Worm (Caenorhabditis elegans) whole organism, L1 larva: Measurements from ENCODE around the gene T24E12.3.
"Not testable (repeated sequence)": the region's sequence is repeated elsewhere in the genome, so short reads cannot be mapped to it uniquely, and the experiment has no call there.

Experiments used
- F16B12.6 ChIP-seq: fragments of 150-350 bp; optimal IDR thresholded peaks from 2 replicates; lab custom pipeline; 2014; ENCODE audit warnings: missing biosample characterization, missing genetic modification characterization
- alr-1 ChIP-seq: fragments of 200-800 bp; sonication (Bioruptor generic); optimal IDR thresholded peaks from 2 replicates; lab custom pipeline; 2018; ENCODE audit warnings: borderline replicate concordance, mild to moderate bottlenecking, missing genetic modification characterization, missing compliant biosample characterization
- aly-2 ChIP-seq: fragments of 150-350 bp; optimal IDR thresholded peaks from 2 replicates; lab custom pipeline; 2014; ENCODE audit warnings: missing biosample characterization, missing genetic modification characterization
- ceh-90 ChIP-seq: sonication (generic microtip); optimal IDR thresholded peaks from 2 replicates; lab custom pipeline; 2016; ENCODE audit warnings: missing genetic modification characterization, missing compliant biosample characterization
- ces-1 ChIP-seq: fragments of 150-350 bp; optimal IDR thresholded peaks from 2 replicates; lab custom pipeline; 2014; ENCODE audit warnings: missing biosample characterization, missing genetic modification reagents, missing genetic modification characterization
- dpl-1 ChIP-seq, 3 experiments: fragments of 150-350 bp in 2 of 3; sonication (generic microtip) in 1 of 3; optimal IDR thresholded peaks; 2 replicates each; lab custom pipeline; 2014 to 2017; ENCODE audit warnings: missing biosample characterization in 3 of 3, missing genetic modification characterization in 3 of 3, missing genetic modification reagents in 3 of 3
- dsc-1 ChIP-seq: sonication (generic microtip); optimal IDR thresholded peaks from 2 replicates; lab custom pipeline; 2016; ENCODE audit warnings: mild to moderate bottlenecking, missing genetic modification characterization, missing compliant biosample characterization
- efl-1 ChIP-seq, 4 experiments: fragments of 150-350 bp; optimal IDR thresholded peaks in 3 of 4; peaks in 1 of 4; 1 replicate in 1 of 4; 2 replicates in 3 of 4; lab custom pipeline; 2014; ENCODE audit warnings: missing biosample characterization in 2 of 4, missing genetic modification characterization in 2 of 4, missing genetic modification reagents in 2 of 4
- ets-5 ChIP-seq: fragments of 200-800 bp; sonication (Bioruptor generic); IDR thresholded peaks from 2 replicates; pipeline ENCODE4 v1.3.6; 2022; ENCODE audit warnings: missing genetic modification characterization, missing compliant biosample characterization
- fkh-10 ChIP-seq: sonication (generic microtip); optimal IDR thresholded peaks from 2 replicates; lab custom pipeline; 2017; ENCODE audit warnings: missing biosample characterization, missing genetic modification reagents, missing genetic modification characterization
- fkh-4 ChIP-seq: sonication (generic microtip); optimal IDR thresholded peaks from 2 replicates; lab custom pipeline; 2016; ENCODE audit warnings: missing compliant biosample characterization, missing genetic modification characterization, borderline replicate concordance
- fkh-8 ChIP-seq: sonication (generic microtip); optimal IDR thresholded peaks from 2 replicates; lab custom pipeline; 2016; ENCODE audit warnings: mild to moderate bottlenecking, missing genetic modification characterization, missing compliant biosample characterization
- fos-1 ChIP-seq: fragments of 150-350 bp; optimal IDR thresholded peaks from 2 replicates; lab custom pipeline; 2014; ENCODE audit warnings: missing biosample characterization, missing genetic modification characterization
- hlh-4 ChIP-seq: sonication (generic microtip); optimal IDR thresholded peaks from 2 replicates; lab custom pipeline; 2016; ENCODE audit warnings: mild to moderate bottlenecking, missing genetic modification characterization, missing compliant biosample characterization
- irx-1 ChIP-seq: sonication (generic microtip); optimal IDR thresholded peaks from 2 replicates; lab custom pipeline; 2016; ENCODE audit warnings: missing genetic modification characterization, missing compliant biosample characterization
- isw-1 ChIP-seq: fragments of 200-800 bp; sonication (Bioruptor generic); IDR thresholded peaks from 2 replicates; pipeline ENCODE4 v1.3.6; 2022; ENCODE audit warnings: missing genetic modification characterization, missing compliant biosample characterization
- jun-1 ChIP-seq: fragments of 150-350 bp; optimal IDR thresholded peaks from 2 replicates; lab custom pipeline; 2014; ENCODE audit warnings: missing biosample characterization, missing genetic modification reagents, missing genetic modification characterization
- lin-15B ChIP-seq: fragments of 150-350 bp; sonication (generic microtip); optimal IDR thresholded peaks from 3 replicates; lab custom pipeline; 2014; ENCODE audit warnings: missing biosample characterization, missing genetic modification characterization
- lin-35 ChIP-seq, 2 experiments: fragments of 150-350 bp; optimal IDR thresholded peaks; 2 replicates each; lab custom pipeline; 2014; ENCODE audit warnings: missing biosample characterization in 2 of 2, missing genetic modification characterization in 2 of 2, missing genetic modification reagents in 2 of 2
- lir-3 ChIP-seq: sonication (generic microtip); optimal IDR thresholded peaks from 2 replicates; lab custom pipeline; 2016; ENCODE audit warnings: mild to moderate bottlenecking, missing genetic modification characterization, moderate library complexity, missing compliant biosample characterization; ENCODE audit not compliant: poor library complexity
- mdl-1 ChIP-seq, 2 experiments: fragments of 150-350 bp; optimal IDR thresholded peaks; 2 replicates each; lab custom pipeline; 2014 to 2017; ENCODE audit warnings: missing biosample characterization in 2 of 2, missing genetic modification characterization in 2 of 2, inconsistent platforms in 1 of 2
- mef-2 ChIP-seq: fragments of 150-350 bp; optimal IDR thresholded peaks from 2 replicates; lab custom pipeline; 2014; ENCODE audit warnings: missing biosample characterization, missing genetic modification characterization
- mep-1 ChIP-seq: fragments of 150-350 bp; optimal IDR thresholded peaks from 2 replicates; lab custom pipeline; 2014; ENCODE audit warnings: missing biosample characterization, missing genetic modification characterization
- nhr-11 ChIP-seq: fragments of 150-350 bp; optimal IDR thresholded peaks from 2 replicates; lab custom pipeline; 2014; ENCODE audit warnings: missing biosample characterization, missing genetic modification characterization
- nhr-12 ChIP-seq: sonication (generic microtip); optimal IDR thresholded peaks from 2 replicates; lab custom pipeline; 2017; ENCODE audit warnings: missing biosample characterization, missing genetic modification characterization
- nhr-237 ChIP-seq: fragments of 150-350 bp; optimal IDR thresholded peaks from 2 replicates; lab custom pipeline; 2014; ENCODE audit warnings: missing biosample characterization, missing genetic modification characterization
- nhr-28 ChIP-seq: fragments of 150-350 bp; optimal IDR thresholded peaks from 2 replicates; lab custom pipeline; 2014; ENCODE audit warnings: missing biosample characterization, missing genetic modification characterization
- nhr-47 ChIP-seq: sonication (generic microtip); optimal IDR thresholded peaks from 2 replicates; lab custom pipeline; 2016; ENCODE audit warnings: mild to moderate bottlenecking, missing genetic modification characterization, moderate library complexity, missing compliant biosample characterization
- nhr-71 ChIP-seq: sonication (generic microtip); optimal IDR thresholded peaks from 2 replicates; lab custom pipeline; 2016; ENCODE audit warnings: mild to moderate bottlenecking, missing genetic modification characterization, moderate library complexity, missing compliant biosample characterization
- nhr-76 ChIP-seq: sonication (generic microtip); optimal IDR thresholded peaks from 2 replicates; lab custom pipeline; 2017; ENCODE audit warnings: missing biosample characterization, missing genetic modification characterization
- nhr-90 ChIP-seq: sonication (generic microtip); optimal IDR thresholded peaks from 2 replicates; lab custom pipeline; 2016; ENCODE audit warnings: mild to moderate bottlenecking, missing genetic modification characterization, missing compliant biosample characterization; ENCODE audit not compliant: poor library complexity
- pqm-1 ChIP-seq: sonication (generic microtip); optimal IDR thresholded peaks from 3 replicates; lab custom pipeline; 2017; ENCODE audit warnings: missing biosample characterization, missing genetic modification characterization
- rnt-1 ChIP-seq: sonication (generic microtip); optimal IDR thresholded peaks from 2 replicates; lab custom pipeline; 2016; ENCODE audit warnings: mild to moderate bottlenecking, missing genetic modification characterization, moderate library complexity, missing compliant biosample characterization
- snu-23 ChIP-seq: sonication (generic microtip); optimal IDR thresholded peaks from 2 replicates; lab custom pipeline; 2016; ENCODE audit warnings: missing genetic modification characterization, missing compliant biosample characterization
- sup-37 ChIP-seq: fragments of 200-800 bp; sonication (Bioruptor generic); optimal IDR thresholded peaks from 2 replicates; lab custom pipeline; 2018; ENCODE audit warnings: mild to moderate bottlenecking, missing genetic modification characterization, missing compliant biosample characterization
- swsn-7 ChIP-seq: sonication (generic microtip); optimal IDR thresholded peaks from 2 replicates; lab custom pipeline; 2016; ENCODE audit warnings: missing genetic modification characterization, missing compliant biosample characterization
- tbx-2 ChIP-seq: sonication (generic microtip); optimal IDR thresholded peaks from 2 replicates; lab custom pipeline; 2016; ENCODE audit warnings: missing genetic modification characterization, missing compliant biosample characterization
- tlp-1 ChIP-seq: fragments of 150-350 bp; optimal IDR thresholded peaks from 2 replicates; lab custom pipeline; 2014; ENCODE audit warnings: missing biosample characterization, missing genetic modification characterization
- unc-130 ChIP-seq: fragments of 150-350 bp; optimal IDR thresholded peaks from 2 replicates; lab custom pipeline; 2017; ENCODE audit warnings: missing biosample characterization, missing genetic modification characterization, inconsistent platforms
- unc-62 ChIP-seq: fragments of 150-350 bp; optimal IDR thresholded peaks from 2 replicates; lab custom pipeline; 2014; ENCODE audit warnings: missing biosample characterization, missing genetic modification reagents, missing genetic modification characterization
- unc-86 ChIP-seq: sonication (generic microtip); optimal IDR thresholded peaks from 2 replicates; lab custom pipeline; 2016; ENCODE audit warnings: missing genetic modification characterization, missing compliant biosample characterization
- vab-15 ChIP-seq: sonication (generic microtip); optimal IDR thresholded peaks from 2 replicates; lab custom pipeline; 2017; ENCODE audit warnings: missing genotype, mild to moderate bottlenecking, missing genetic modification characterization, missing compliant biosample characterization
- xbp-1 ChIP-seq: sonication (generic microtip); optimal IDR thresholded peaks from 2 replicates; lab custom pipeline; 2016; ENCODE audit warnings: missing genetic modification characterization, missing compliant biosample characterization
- zag-1 ChIP-seq: fragments of 150-350 bp; optimal IDR thresholded peaks from 2 replicates; lab custom pipeline; 2014; ENCODE audit warnings: missing biosample characterization, missing genetic modification characterization

T24E12.3 gene

DNA sequence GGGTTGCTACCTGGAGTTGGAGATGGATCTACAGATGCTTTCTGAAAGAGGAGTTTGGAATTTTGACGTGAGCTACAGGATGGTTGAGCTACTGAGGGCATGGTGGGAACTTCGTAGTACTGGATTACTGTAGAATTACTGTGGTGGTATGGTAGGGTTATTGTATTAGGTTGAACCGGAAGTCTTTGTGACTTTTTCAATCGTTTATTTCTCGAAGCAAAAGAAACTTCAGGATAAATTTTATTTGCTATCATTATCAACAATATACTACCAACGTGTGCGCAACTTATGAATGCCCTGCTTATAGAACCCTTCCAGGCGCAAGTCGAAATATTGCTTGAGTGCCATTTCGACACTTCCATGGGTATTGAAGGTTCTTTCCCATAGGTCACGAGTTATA, 14.2 kb upstream of the T24E12.3 start, which contains the start of gene T24E12.6:
TSS of gene T24E12.6 (minus strand) at position 101 of the 400 bp plus-strand sequence.
- TF ChIP-seq hlh-4; fos-1 (tag; lab: Kevin White, UChicago); F16B12.6: not testable (repeated sequence)

DNA sequence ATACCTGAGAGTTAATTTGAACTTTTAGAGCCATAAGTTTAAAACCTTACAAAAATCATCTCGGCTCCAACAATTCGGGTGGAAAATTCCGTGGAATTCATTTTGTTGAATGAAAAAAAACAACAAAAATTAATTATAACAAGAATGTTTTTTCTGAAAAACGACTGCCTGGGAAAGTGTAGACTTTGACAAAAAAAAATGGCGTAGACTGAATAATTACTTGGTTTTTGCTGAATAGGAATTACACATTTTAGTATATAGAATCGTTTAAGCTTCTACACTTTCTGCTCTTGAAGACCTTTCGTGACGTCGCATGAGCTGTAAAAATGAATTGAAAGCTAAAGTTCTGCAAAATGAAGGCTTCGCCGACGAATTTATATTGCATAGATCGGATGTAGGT, 11.3 kb upstream of the T24E12.3 start, which contains the start of gene srx-112:
TSS of gene srx-112 (minus strand) at position 101 of the 400 bp plus-strand sequence.
- TF ChIP-seq mdl-1 (tag; optimal IDR thresholded peaks at IDR 0.05; lab: Kevin White, UChicago), result no peak
- no peak for TF ChIP-seq unc-86 (tag; lab: Kevin White, UChicago)
- TF ChIP-seq alr-1 (tag; lab: Kevin White, UChicago), result no peak
- no peak for TF ChIP-seq aly-2 (tag; lab: Kevin White, UChicago)
- no peak for TF ChIP-seq nhr-71 (tag; lab: Kevin White, UChicago)
- TF ChIP-seq lir-3 (tag; lab: Kevin White, UChicago), result no peak
- no peak for TF ChIP-seq ets-5
- no peak for TF ChIP-seq nhr-11 (tag; lab: Kevin White, UChicago)
- no peak for TF ChIP-seq efl-1 (optimal IDR thresholded peaks at IDR 0.05; lab: Kevin White, UChicago)
- no peak for TF ChIP-seq efl-1 (GFP tag; optimal IDR thresholded peaks at IDR 0.05 in 1 of 2; lab: Kevin White, UChicago)
- no peak for TF ChIP-seq unc-62 (GFP tag; lab: Kevin White, UChicago)
- no peak for TF ChIP-seq lin-15B
- TF ChIP-seq jun-1 (tag; lab: Kevin White, UChicago), result no peak
- no peak for TF ChIP-seq fkh-8 (tag; lab: Kevin White, UChicago)
- TF ChIP-seq sup-37 (GFP tag; lab: Kevin White, UChicago), result no peak
- no peak for TF ChIP-seq tlp-1
- TF ChIP-seq tbx-2 (tag; lab: Kevin White, UChicago), result no peak
- no peak for TF ChIP-seq dpl-1 (GFP tag; optimal IDR thresholded peaks at IDR 0.05; lab: Kevin White, UChicago)
- TF ChIP-seq unc-130, result no peak
- no peak for TF ChIP-seq lin-35 (GFP tag; optimal IDR thresholded peaks at IDR 0.05; lab: Kevin White, UChicago)
- no peak for TF ChIP-seq xbp-1 (tag; lab: Kevin White, UChicago)

DNA sequence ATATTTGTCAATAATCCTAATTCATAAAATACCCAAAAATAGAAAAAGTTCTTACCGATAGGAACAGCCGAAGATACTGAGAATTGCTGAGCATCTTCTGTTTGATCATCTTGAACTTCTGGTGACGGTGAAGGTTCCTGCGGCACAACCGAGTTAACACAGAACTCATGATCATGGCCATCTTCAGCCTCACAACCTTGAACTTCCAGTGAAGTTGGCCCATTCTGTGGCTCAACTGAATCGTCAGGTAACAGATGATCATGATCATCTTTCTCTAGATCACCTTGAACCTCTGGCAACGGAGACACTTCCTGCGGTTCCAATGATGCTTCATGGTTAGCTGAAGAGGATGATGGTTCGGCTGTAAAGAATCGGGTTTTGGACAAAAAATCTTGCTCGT, 4.2 kb upstream of the T24E12.3 start:
- no peak for TF ChIP-seq dsc-1 (tag; lab: Kevin White, UChicago)
- TF ChIP-seq unc-130, result no peak
- no peak for TF ChIP-seq ces-1 (GFP tag; lab: Kevin White, UChicago)
- no peak for TF ChIP-seq nhr-90 (tag; lab: Kevin White, UChicago)
- no peak for TF ChIP-seq mef-2
- no peak for TF ChIP-seq irx-1 (tag; lab: Kevin White, UChicago)
- TF ChIP-seq, all 84 proteins: peak for 0

DNA sequence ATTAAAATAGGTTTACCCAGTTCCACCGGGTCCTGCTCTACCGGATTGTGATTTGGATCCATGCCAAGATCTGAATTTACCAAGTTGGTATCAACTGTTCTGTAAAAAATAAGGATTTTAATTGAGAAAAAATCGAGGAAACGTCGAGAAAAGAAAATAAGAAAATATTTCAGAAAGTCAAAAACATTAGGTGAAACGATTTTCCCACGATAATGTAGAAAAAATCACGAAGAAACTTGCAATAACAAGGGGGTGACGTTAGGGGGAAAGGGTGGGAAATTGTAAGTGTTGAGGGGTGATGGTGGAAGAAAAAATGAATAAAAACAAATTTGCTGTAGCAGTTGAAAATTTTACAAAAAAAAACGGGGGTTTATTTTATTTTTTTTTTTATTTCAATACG, 2.7 kb upstream of the T24E12.3 start, which contains the start of gene T24E12.10:
TSS of gene T24E12.10 (minus strand) at position 101 of the 400 bp plus-strand sequence.
- TF ChIP-seq snu-23, result no peak
- TF ChIP-seq efl-1 (optimal IDR thresholded peaks at IDR 0.05; lab: Kevin White, UChicago), result no peak
- peak in 1 of 2 experiments; percentile 15 for TF ChIP-seq efl-1 (GFP tag; optimal IDR thresholded peaks at IDR 0.05 in 1 of 2; lab: Kevin White, UChicago)
- TF ChIP-seq tbx-2 (tag; lab: Kevin White, UChicago), result no peak

DNA sequence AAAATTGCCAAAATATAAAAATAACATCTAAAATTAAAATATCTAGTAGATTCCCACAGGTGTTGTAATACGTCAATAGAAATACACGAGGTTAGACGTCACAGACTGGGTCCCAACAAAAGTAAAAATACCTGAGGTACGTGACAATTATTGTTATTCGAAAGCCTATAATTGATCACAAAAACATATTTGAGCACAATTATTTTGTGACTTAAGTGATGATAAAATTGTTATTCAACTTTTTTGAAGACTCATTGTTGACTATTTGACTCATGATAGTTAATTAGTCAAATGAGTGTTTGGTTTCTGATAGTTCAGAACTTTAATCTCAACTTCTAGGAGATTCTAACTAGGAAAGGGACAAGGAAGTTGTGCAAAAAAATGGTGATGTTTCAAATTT, 2.0 kb downstream of the T24E12.3 start:
- TF ChIP-seq alr-1 (tag; lab: Kevin White, UChicago) (no peak), unc-62 (GFP tag; lab: Kevin White, UChicago) (no peak), nhr-237 (tag; lab: Kevin White, UChicago) (no peak), nhr-28 (tag; lab: Kevin White, UChicago) (no peak), isw-1 (GFP tag; lab: Robert Waterston, UW) (no peak), fkh-8 (tag; lab: Kevin White, UChicago) (peak; percentile 51), mep-1 (no peak), ceh-90 (tag; lab: Kevin White, UChicago) (no peak), nhr-47 (tag; lab: Kevin White, UChicago) (peak; percentile 1), xbp-1 (tag; lab: Kevin White, UChicago) (no peak), irx-1 (tag; lab: Kevin White, UChicago) (no peak), nhr-12 (tag; lab: Kevin White, UChicago) (no peak), rnt-1 (no peak), nhr-71 (tag; lab: Kevin White, UChicago) (peak; percentile 35), unc-130 (no peak), lir-3 (tag; lab: Kevin White, UChicago) (no peak), nhr-76 (tag; lab: Kevin White, UChicago) (no peak), swsn-7 (tag; lab: Kevin White, UChicago) (no peak), vab-15 (tag; lab: Kevin White, UChicago) (no peak), zag-1 (tag; lab: Kevin White, UChicago) (no peak), fkh-4 (no peak), fkh-10 (GFP tag; lab: Kevin White, UChicago) (peak; percentile 36), pqm-1 (tag; lab: Kevin White, UChicago) (no peak)
